Fruit fly (Drosophila melanogaster): ENCODE measurements around the gene ND-ACP.
A peak's percentile ranks its signal among the peaks of the same experiment; 100 is the strongest.

The ND-ACP gene

dm6 chr3L:1378862-1379543 lies 49.3 kb downstream of the ND-ACP start (continued):
- peak; percentile 3 for TF ChIP-seq scrt (GFP tag; optimal IDR thresholded peaks at IDR 0.05)
- peak; percentile 79 for TF ChIP-seq nmo (GFP tag; optimal IDR thresholded peaks at IDR 0.05)
- peak; percentile 40 for TF ChIP-seq org-1 (GFP tag; optimal IDR thresholded peaks at IDR 0.05)
- peak; percentile 43; the same call in 1 of the 2 replicates for TF ChIP-seq H2.0 (GFP tag; IDR thresholded peaks at IDR 0.05)
- TF ChIP-seq jigr1 (GFP tag; IDR thresholded peaks at IDR 0.05), result 0 out of 3 replicates have a peak, but pooled peaks have one; percentile 22
- 0 out of 2 replicates have a peak, but pooled peaks have one; percentile 33 for TF ChIP-seq al (GFP tag; IDR thresholded peaks at IDR 0.05)
- peak; percentile 28; the same call in 1 of the 2 replicates for TF ChIP-seq E2f2 (GFP tag; IDR thresholded peaks at IDR 0.05)
- peak; percentile 21 for TF ChIP-seq kah (GFP tag; optimal IDR thresholded peaks at IDR 0.05)
- peak; percentile 58 for TF ChIP-seq CG7839 (tag; optimal IDR thresholded peaks at IDR 0.05)
- peak; percentile 80 for TF ChIP-seq CG9727 (GFP tag; optimal IDR thresholded peaks at IDR 0.05)
- TF ChIP-seq Bdp1 (GFP tag; optimal IDR thresholded peaks at IDR 0.05), result no peak
- TF ChIP-seq az2 (GFP tag; optimal IDR thresholded peaks at IDR 0.05), result peak; percentile 25
- TF ChIP-seq dpn (GFP tag; optimal IDR thresholded peaks at IDR 0.05), result peak in 1 of 2 experiments; percentile 48
- peak; percentile 11; the same call in 1 of the 2 replicates for TF ChIP-seq Atf6 (GFP tag; IDR thresholded peaks at IDR 0.05)
- TF ChIP-seq CG10274 (GFP tag; optimal IDR thresholded peaks at IDR 0.05), result no peak
- peak; percentile 12 for TF ChIP-seq Usf (GFP tag; optimal IDR thresholded peaks at IDR 0.05)
- no peak for TF ChIP-seq gro (GFP tag; optimal IDR thresholded peaks at IDR 0.05)
- TF ChIP-seq gsb-n (tag; optimal IDR thresholded peaks at IDR 0.05), result peak; percentile 66
- TF ChIP-seq Gug (GFP tag; IDR thresholded peaks at IDR 0.05), result no peak; the same call in 3 of the 4 replicates
- no peak for TF ChIP-seq ems (GFP tag; optimal IDR thresholded peaks at IDR 0.05)
- TF ChIP-seq tna (GFP tag; IDR thresholded peaks at IDR 0.05; ENCODE audit: partially characterized antibody), result 0 out of 2 replicates have a peak, but pooled peaks have one; percentile 30
- peak; percentile 60 for TF ChIP-seq CG17359 (tag; optimal IDR thresholded peaks at IDR 0.05)
- 0 out of 2 replicates have a peak, but pooled peaks have one; percentile 8 for TF ChIP-seq Doc2 (GFP tag; IDR thresholded peaks at IDR 0.05)
- peak; percentile 38 for TF ChIP-seq CG9817 (tag; optimal IDR thresholded peaks at IDR 0.05)
- no peak for TF ChIP-seq CG7786 (GFP tag; optimal IDR thresholded peaks at IDR 0.05)
- no peak for TF ChIP-seq Dip2 (GFP tag; IDR thresholded peaks at IDR 0.05)
- TF ChIP-seq hkb (optimal IDR thresholded peaks at IDR 0.05), result no peak
- TF ChIP-seq hkb (GFP tag; IDR thresholded peaks at IDR 0.05), result peak; percentile 68; the same call in 1 of the 2 replicates
- TF ChIP-seq Hmr (GFP tag; optimal IDR thresholded peaks at IDR 0.05), result peak; percentile 51
- peak; percentile 11 for TF ChIP-seq stwl (tag; optimal IDR thresholded peaks at IDR 0.05)
- TF ChIP-seq tgo (GFP tag; IDR thresholded peaks at IDR 0.05), result peak; percentile 65; the same call in 2 of the 3 replicates
- peak; percentile 57; the same call in 1 of the 2 replicates for TF ChIP-seq peb (GFP tag; IDR thresholded peaks at IDR 0.05)
- peak; percentile 51 for TF ChIP-seq trem (tag; optimal IDR thresholded peaks at IDR 0.05)
- TF ChIP-seq dmrt99B (tag; optimal IDR thresholded peaks at IDR 0.05), result peak; percentile 60
- TF ChIP-seq CG11093 (GFP tag; IDR thresholded peaks at IDR 0.05), result peak; percentile 43; the same call in 1 of the 3 replicates
- 0 out of 3 replicates have a peak, but pooled peaks have one; percentile 10 for TF ChIP-seq CG14860 (GFP tag; IDR thresholded peaks at IDR 0.05; ENCODE audit: partially characterized antibody)
- TF ChIP-seq Poxn (GFP tag; IDR thresholded peaks at IDR 0.05), result no peak
- peak; percentile 38 for TF ChIP-seq lab (GFP tag; optimal IDR thresholded peaks at IDR 0.05)
- peak; percentile 45 for TF ChIP-seq Sox100B (GFP tag; optimal IDR thresholded peaks at IDR 0.05)
- TF ChIP-seq dm (GFP tag; optimal IDR thresholded peaks at IDR 0.05), result no peak
- TF ChIP-seq Sox102F (GFP tag; optimal IDR thresholded peaks at IDR 0.05), result peak; percentile 65
- peak; percentile 70 for TF ChIP-seq CG17829 (tag; optimal IDR thresholded peaks at IDR 0.05)
- peak; percentile 55; the same call in 1 of the 2 replicates for TF ChIP-seq Ptx1 (GFP tag; IDR thresholded peaks at IDR 0.05)
- 0 out of 2 replicates have a peak, but pooled peaks have one; percentile 14 for TF ChIP-seq MBD-R2 (GFP tag; IDR thresholded peaks at IDR 0.05)
- TF ChIP-seq Abd-B (GFP tag; optimal IDR thresholded peaks at IDR 0.05), result peak; percentile 27
- peak in 1 of 2 experiments; percentile 21 for TF ChIP-seq eve (GFP tag; optimal IDR thresholded peaks at IDR 0.05)
- TF ChIP-seq CG11398 (GFP tag; optimal IDR thresholded peaks at IDR 0.05), result no peak
- TF ChIP-seq dati (GFP tag; IDR thresholded peaks at IDR 0.05), result no peak
- peak; percentile 18 for TF ChIP-seq Atf3 (GFP tag; optimal IDR thresholded peaks at IDR 0.05)
